Fruit fly (Drosophila melanogaster): Measurements from ENCODE around the gene CG2003.

DNA sequence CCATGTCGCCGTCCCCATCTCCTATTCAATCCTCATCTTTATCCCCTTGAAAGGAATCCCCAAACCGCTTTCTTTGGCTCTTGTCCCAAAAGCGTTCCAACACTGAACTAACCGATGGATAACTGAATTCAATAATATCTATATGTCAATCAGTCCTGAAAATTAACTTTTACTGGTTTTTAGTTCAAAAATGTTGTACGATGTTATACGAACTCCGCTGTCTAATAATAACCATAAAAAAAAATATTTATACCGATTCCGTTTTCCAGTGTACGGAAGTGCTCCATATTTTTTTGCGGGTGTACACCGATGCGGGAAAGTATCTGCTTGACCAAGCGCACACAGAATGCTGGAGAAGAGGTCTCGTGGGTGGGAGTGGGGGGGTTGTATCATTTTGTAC lies 28.5 kb upstream of the CG2003 start:
- TF ChIP-seq CG8478 (optimal IDR thresholded peaks at IDR 0.05) (no peak), CTCF (optimal IDR thresholded peaks at IDR 0.05) (no peak)

All from S2 (cell line).